Worm (Caenorhabditis elegans) whole organism, midembryonic: Measurements from ENCODE around the gene Y51H4A.935.
"Not testable (repeated sequence)": the region's sequence is repeated elsewhere in the genome, so short reads cannot be mapped to it uniquely, and the experiment has no call there.

Experiments
- T22C8.4 ChIP-seq: fragments of 200-800 bp; sonication (Bioruptor generic); IDR thresholded peaks from 2 replicates; pipeline ENCODE4 v1.3.6; 2022; ENCODE audit warnings: missing genetic modification characterization, missing compliant biosample characterization
- cog-1 ChIP-seq: sonication (generic microtip); optimal IDR thresholded peaks from 2 replicates; lab custom pipeline; 2016; ENCODE audit warnings: missing genetic modification characterization, missing compliant biosample characterization
- flt-1 ChIP-seq: fragments of 200-800 bp; sonication (Bioruptor generic); IDR thresholded peaks from 2 replicates; pipeline ENCODE4 v1.3.6; 2022; ENCODE audit warnings: missing genetic modification characterization, missing compliant biosample characterization
- klf-2 ChIP-seq: fragments of 200-800 bp; sonication (Bioruptor generic); conservative IDR thresholded peaks from 2 replicates; pipeline ENCODE4 v1.3.6; 2022; ENCODE audit warnings: missing genetic modification reagents, missing genetic modification characterization, missing compliant biosample characterization
- med-1 ChIP-seq: sonication (generic microtip); optimal IDR thresholded peaks from 2 replicates; lab custom pipeline; 2017; ENCODE audit warnings: missing genetic modification characterization, mild to moderate bottlenecking, missing compliant biosample characterization, antibody characterized with exemption, missing genetic modification reagents; ENCODE audit not compliant: insufficient read depth
- ref-1 ChIP-seq: fragments of 200-800 bp; sonication (Bioruptor generic); conservative IDR thresholded peaks from 2 replicates; pipeline ENCODE4 v1.3.6; 2022; ENCODE audit warnings: missing genetic modification reagents, missing genetic modification characterization, missing compliant biosample characterization
- tab-1 ChIP-seq: fragments of 200-800 bp; sonication (Bioruptor generic); IDR thresholded peaks from 2 replicates; pipeline ENCODE4 v1.3.6; 2022; ENCODE audit warnings: missing genetic modification characterization, missing compliant biosample characterization
- ztf-23 ChIP-seq: fragments of 200-800 bp; sonication (Bioruptor generic); IDR thresholded peaks from 2 replicates; pipeline ENCODE4 v1.3.6; 2022; ENCODE audit warnings: missing genetic modification reagents, missing genetic modification characterization, missing compliant biosample characterization
- ztf-29 ChIP-seq: fragments of 200-800 bp; sonication (Bioruptor generic); IDR thresholded peaks from 2 replicates; pipeline ENCODE4 v1.3.6; 2022; ENCODE audit warnings: missing genetic modification reagents, missing genetic modification characterization, missing compliant biosample characterization

Gene Y51H4A.935

DNA sequence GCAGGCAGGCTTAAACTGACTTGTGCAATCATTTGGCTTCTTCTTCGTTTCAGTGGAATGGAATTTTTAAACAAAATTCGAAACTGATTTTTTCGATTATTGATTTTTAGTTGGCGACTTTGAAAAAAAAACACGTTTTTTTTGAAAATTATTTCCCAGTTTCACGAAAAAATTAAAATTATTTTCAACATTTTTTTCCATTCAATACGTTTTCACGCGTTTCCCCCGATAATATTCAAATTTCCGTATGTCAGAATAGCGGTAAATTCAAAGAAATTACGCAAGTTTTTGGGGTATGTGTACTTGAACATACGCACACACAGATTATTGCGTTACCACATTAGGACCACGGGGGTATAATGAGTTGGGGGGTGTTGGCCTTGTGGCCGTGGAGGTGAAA is at the start of gene Y51H4A.935:
Gene Y51H4A.935 (minus strand): TSS at position 101 of the 400 bp plus-strand sequence.
- TF ChIP-seq ztf-23 (GFP tag; lab: Robert Waterston, UW); ztf-29 (GFP tag; lab: Robert Waterston, UW); cog-1 (tag; lab: Kevin White, UChicago): not testable (repeated sequence)

DNA sequence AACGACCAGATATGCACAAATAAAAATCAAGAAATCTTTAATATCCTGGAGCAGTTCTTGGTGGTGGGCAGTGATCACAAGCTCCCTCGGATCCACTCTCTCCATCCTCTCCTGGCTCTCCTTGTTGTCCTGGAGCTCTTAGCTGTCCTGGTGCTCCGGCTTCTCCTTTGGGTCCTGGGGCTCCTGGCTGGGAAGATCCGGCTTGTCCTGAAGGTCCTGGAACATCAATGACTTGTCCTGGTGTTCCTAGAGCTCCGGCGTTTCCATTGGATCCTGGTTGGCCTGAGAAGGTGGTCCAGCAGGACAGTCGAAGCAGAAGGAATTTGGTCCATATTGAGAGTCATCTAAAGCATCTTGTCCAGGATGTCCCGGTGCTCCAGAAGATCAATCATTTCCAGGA is 44.4 kb upstream of the Y51H4A.935 start:
- TF ChIP-seq med-1 (no peak), ref-1 (GFP tag; lab: Robert Waterston, UW) (no peak), tab-1 (GFP tag; lab: Robert Waterston, UW) (no peak), klf-2 (no peak), ztf-23 (GFP tag; lab: Robert Waterston, UW) (no peak), cog-1 (tag; lab: Kevin White, UChicago) (no peak), flt-1 (no peak), ztf-29 (GFP tag; lab: Robert Waterston, UW) (no peak), T22C8.4 (GFP tag; lab: Robert Waterston, UW) (no peak)

DNA sequence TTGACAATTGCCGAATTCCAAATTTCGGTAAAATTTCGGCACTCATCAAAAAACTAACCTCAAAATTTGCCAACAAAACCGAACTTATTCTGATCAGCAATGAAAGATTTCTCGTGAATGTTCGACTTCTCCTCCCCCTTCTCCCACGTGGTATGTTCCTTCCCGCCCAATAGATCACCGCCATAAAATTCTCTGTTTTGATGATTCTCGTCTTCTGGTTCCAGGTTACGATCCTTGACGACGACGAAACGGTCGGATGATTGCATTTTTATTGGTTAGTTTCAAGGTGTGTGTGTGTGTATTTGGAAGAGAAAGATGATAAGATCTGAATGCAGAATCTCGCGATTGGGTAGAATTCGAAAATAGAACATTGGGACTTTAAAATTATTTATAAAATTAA is 35.6 kb upstream of the Y51H4A.935 start, which contains the start of gene uroc-1:
Gene uroc-1 (minus strand): TSS at position 101 of the 400 bp plus-strand sequence.
- TF ChIP-seq ref-1 (GFP tag; lab: Robert Waterston, UW) (no peak), T22C8.4 (GFP tag; lab: Robert Waterston, UW) (no peak), cog-1 (tag; lab: Kevin White, UChicago) (no peak), tab-1 (GFP tag; lab: Robert Waterston, UW) (no peak), flt-1 (no peak), med-1 (no peak), ztf-23 (GFP tag; lab: Robert Waterston, UW) (no peak), klf-2 (no peak), ztf-29 (GFP tag; lab: Robert Waterston, UW) (no peak)

DNA sequence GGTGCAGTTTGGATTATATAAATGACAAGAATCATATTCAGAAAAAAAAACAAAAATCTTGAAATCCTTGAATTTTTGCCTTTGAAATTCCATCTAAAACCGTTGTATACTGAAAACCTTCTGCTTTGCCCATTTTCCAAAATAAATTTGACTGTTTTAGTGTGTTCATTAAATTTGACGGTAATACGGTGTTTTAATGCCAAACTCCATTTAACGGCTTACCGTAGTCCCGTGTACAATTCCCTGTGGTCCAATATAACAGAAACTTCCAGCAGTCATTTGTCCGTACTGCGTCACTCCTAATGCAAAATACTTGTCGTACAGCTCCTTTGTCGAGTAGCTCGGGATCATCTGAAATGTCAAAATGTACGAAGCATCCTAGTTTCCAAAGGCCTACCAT is 33.5 kb upstream of the Y51H4A.935 start:
- TF ChIP-seq tab-1 (GFP tag; lab: Robert Waterston, UW) (no peak), med-1 (no peak), flt-1 (no peak), ztf-29 (GFP tag; lab: Robert Waterston, UW) (no peak), T22C8.4 (GFP tag; lab: Robert Waterston, UW) (no peak), ref-1 (GFP tag; lab: Robert Waterston, UW) (no peak), cog-1 (tag; lab: Kevin White, UChicago) (no peak), klf-2 (no peak), ztf-23 (GFP tag; lab: Robert Waterston, UW) (no peak)

DNA sequence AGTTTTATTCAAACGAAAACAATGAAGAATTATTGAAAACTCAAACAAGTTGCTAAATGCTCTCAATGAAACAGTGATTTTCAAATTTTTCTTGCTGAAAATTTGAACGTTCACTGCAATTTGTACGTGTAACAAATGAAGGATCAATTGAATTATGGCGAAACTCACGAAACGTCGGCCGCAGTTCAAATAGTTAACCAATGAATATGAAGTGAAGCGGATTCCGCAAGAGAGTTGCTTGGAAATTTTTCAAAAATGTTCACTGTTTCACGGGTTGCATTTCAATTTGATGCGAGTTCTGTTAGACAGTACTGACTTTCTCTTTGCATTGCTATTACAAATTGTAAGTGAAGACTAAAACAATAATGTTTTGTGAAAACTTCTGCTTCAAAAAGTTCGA is 27.9 kb upstream of the Y51H4A.935 start:
- TF ChIP-seq flt-1 (no peak), ztf-29 (GFP tag; lab: Robert Waterston, UW) (no peak)

DNA sequence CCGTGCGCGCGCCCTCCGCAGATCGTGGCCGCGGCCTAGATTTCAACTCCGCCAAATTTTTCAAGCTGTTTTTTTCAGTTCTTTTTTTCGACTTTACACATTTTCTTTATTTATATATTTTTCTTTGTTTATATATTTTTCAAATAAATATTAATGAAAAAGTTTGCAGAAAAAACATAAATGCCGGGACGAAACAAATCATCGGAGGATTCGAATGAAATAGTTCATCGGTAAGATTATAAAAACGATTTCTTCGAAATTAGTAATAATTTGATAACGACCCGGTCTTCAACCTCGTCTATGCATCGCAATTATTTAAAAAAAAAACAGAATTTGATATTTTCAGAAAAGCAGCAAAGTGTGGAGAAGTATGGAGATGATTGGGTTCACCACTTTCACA is 26.3 kb upstream of the Y51H4A.935 start, which contains the start of gene Y51H4A.6:
Gene Y51H4A.6 (plus strand): TSS at position 301 of the 400 bp plus-strand sequence.
- TF ChIP-seq klf-2 = no peak
- no peak for TF ChIP-seq T22C8.4 (GFP tag; lab: Robert Waterston, UW)
- TF ChIP-seq flt-1 = no peak
- no peak for TF ChIP-seq ref-1 (GFP tag; lab: Robert Waterston, UW)
- no peak for TF ChIP-seq cog-1 (tag; lab: Kevin White, UChicago)
- TF ChIP-seq ztf-29 (GFP tag; lab: Robert Waterston, UW) = no peak
- no peak for TF ChIP-seq ztf-23 (GFP tag; lab: Robert Waterston, UW)
- no peak for TF ChIP-seq tab-1 (GFP tag; lab: Robert Waterston, UW)
- no peak for TF ChIP-seq med-1

DNA sequence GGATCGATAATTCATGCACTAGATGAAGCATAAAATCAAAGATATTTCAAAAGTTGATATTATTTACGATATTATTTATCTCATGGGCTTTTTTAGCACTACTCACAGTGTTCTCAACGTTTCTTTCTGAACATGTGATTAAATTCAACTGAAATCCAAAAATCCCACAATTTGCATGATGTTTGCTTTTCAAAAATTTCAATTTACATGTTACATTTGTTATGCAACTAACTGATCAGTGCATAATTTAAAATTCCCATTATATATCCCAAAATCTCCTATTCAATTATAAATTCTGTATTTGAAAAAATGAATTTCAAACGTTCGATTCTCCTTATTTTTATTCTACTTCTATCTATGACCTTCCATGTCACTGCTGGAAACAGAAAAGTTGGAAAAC is 21.3 kb upstream of the Y51H4A.935 start, which contains the start of gene Y51H4A.937:
Gene Y51H4A.937 (plus strand): TSS at position 301 of the 400 bp plus-strand sequence.
- TF ChIP-seq ztf-29 (GFP tag; lab: Robert Waterston, UW) (no peak), ref-1 (GFP tag; lab: Robert Waterston, UW) (no peak), tab-1 (GFP tag; lab: Robert Waterston, UW) (no peak), med-1 (no peak), T22C8.4 (GFP tag; lab: Robert Waterston, UW) (no peak)

DNA sequence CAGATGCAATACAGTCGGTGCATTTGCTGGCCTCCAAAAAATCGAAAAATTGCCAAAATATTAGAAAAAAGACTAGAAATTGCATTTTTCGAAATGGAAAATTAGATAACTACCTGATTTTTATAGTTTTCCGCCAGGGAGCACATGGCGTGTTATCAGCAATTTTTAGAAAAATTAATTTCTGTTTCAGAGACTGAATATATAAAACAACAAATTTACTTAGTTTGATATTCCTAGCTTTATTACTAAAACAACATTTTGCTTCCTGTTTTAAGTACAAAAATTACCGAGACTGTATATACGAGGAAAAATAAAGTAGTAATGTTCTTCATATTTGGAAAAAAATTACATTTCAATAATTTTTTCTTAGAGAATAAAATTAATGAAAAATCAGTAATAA is 19.0 kb upstream of the Y51H4A.935 start, which contains the start of gene Y51H4A.5:
Gene Y51H4A.5 (minus strand): TSS at position 101 of the 400 bp plus-strand sequence.
- TF ChIP-seq tab-1 (GFP tag; lab: Robert Waterston, UW) (no peak), ztf-29 (GFP tag; lab: Robert Waterston, UW) (no peak), ztf-23 (GFP tag; lab: Robert Waterston, UW) (no peak), ref-1 (GFP tag; lab: Robert Waterston, UW) (no peak), cog-1 (tag; lab: Kevin White, UChicago) (no peak), T22C8.4 (GFP tag; lab: Robert Waterston, UW) (no peak), med-1 (no peak), klf-2 (no peak), flt-1 (no peak)

DNA sequence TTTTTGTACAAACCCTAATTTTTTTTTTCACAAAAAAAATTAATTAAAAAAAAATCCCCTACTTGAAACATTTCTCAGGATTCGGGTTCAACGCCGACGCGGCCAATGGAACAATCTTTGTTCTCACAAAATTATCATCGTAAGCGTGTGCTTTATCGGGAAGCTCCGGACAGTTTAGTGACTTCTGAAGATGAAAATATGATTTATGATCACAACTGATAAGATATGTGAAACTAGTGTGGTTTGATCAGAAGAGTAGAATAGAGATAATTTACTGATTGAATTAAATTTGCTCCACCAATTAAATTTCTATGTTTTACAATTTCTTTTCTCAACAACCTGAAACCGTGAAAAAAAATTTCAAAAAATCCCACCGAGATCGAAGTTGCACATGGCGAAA is 18.0 kb upstream of the Y51H4A.935 start:
- TF ChIP-seq med-1 = no peak
- no peak for TF ChIP-seq ztf-23 (GFP tag; lab: Robert Waterston, UW)
- TF ChIP-seq cog-1 (tag; lab: Kevin White, UChicago) = no peak
- no peak for TF ChIP-seq flt-1
- TF ChIP-seq ref-1 (GFP tag; lab: Robert Waterston, UW) = no peak
- TF ChIP-seq klf-2 = no peak
- no peak for TF ChIP-seq T22C8.4 (GFP tag; lab: Robert Waterston, UW)
- TF ChIP-seq tab-1 (GFP tag; lab: Robert Waterston, UW) = no peak
- no peak for TF ChIP-seq ztf-29 (GFP tag; lab: Robert Waterston, UW)

DNA sequence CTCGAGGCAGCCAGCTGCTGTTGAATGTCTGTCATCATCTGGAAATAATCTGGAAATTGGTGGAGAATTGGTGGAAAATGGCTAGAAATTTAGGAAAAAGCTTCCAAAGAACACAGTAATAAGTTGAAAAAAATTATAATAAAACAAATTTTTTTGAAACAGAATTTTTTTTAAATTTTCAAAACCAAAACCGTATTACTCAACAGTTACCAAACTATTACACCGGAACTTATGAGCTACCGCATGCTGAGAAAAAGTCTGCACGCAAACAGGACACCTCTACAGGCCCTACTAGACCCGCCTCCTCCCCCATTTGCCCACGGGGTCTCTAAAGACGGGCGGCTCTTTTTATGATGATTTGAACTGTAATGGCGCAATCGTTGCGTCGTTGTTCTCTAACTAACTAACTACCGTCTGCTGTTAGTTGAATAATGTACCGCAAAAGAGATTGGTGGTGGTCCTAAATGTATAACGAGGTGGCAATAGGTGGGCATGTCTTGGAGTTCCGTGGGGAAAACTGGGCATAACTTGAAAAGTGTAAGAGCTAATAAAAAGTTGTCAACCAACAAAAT is 1.3 kb downstream of the Y51H4A.935 start, which contains the start of gene zip-7:
Gene zip-7 (minus strand): TSS at position 51 of the 572 bp plus-strand sequence.
- TF ChIP-seq klf-2 (no peak), ztf-23 (GFP tag; lab: Robert Waterston, UW) (no peak), med-1 (no peak), ztf-29 (GFP tag; lab: Robert Waterston, UW) (no peak), ref-1 (GFP tag; lab: Robert Waterston, UW) (no peak), cog-1 (tag; lab: Kevin White, UChicago) (no peak), T22C8.4 (GFP tag; lab: Robert Waterston, UW) (no peak), tab-1 (GFP tag; lab: Robert Waterston, UW) (no peak), flt-1 (no peak)
